Fruit fly (Drosophila melanogaster) whole organism: ENCODE measurements around the gene CG12012.

Experiments
- CG8478 ChIP-seq: fragments of >200 bp; optimal IDR thresholded peaks from 2 replicates; lab custom pipeline; 2018; ENCODE audit warnings: inconsistent platforms
- Dll ChIP-seq: fragments of >200 bp; optimal IDR thresholded peaks from 2 replicates; lab custom pipeline; 2017
- EcR ChIP-seq, 2 experiments: fragments of >200 bp; optimal IDR thresholded peaks; 2 replicates each; lab custom pipeline; 2017; ENCODE audit warnings: missing biosample characterization in 2 of 2, missing genetic modification characterization in 2 of 2, missing genetic modification reagents in 2 of 2
- pan ChIP-seq: fragments of >200 bp; optimal IDR thresholded peaks from 2 replicates; lab custom pipeline; 2017
- psq ChIP-seq: fragments of >200 bp; optimal IDR thresholded peaks from 2 replicates; lab custom pipeline; 2017
- usp ChIP-seq: fragments of >200 bp; optimal IDR thresholded peaks from 2 replicates; lab custom pipeline; 2017; ENCODE audit warnings: missing biosample characterization, missing genetic modification characterization, mixed read lengths

dm6 chr3L:3414796-3415568 lies 38.4 kb downstream of the CG12012 start:
- TF ChIP-seq CG8478 (lab: Kevin White, UChicago) (no peak), usp (no peak), pan (no peak), psq (lab: Kevin White, UChicago) (no peak), EcR (GFP tag; optimal IDR thresholded peaks at IDR 0.05; lab: Kevin White, UChicago) (no peak), Dll (lab: Kevin White, UChicago) (no peak)
